Worm (Caenorhabditis elegans) whole organism, late embryonic: Measurements from ENCODE around the gene atg-9.

ENCODE experiments used
- ama-1 ChIP-seq: fragments of 150-350 bp; optimal IDR thresholded peaks from 2 replicates; lab custom pipeline; 2014
- ceh-31 ChIP-seq: sonication (generic microtip); optimal IDR thresholded peaks from 2 replicates; lab custom pipeline; 2016; ENCODE audit warnings: missing genetic modification characterization, missing compliant biosample characterization
- ceh-34 ChIP-seq: sonication (generic microtip); optimal IDR thresholded peaks from 2 replicates; lab custom pipeline; 2016; ENCODE audit warnings: mild to moderate bottlenecking, missing genetic modification characterization, missing compliant biosample characterization
- ceh-45 ChIP-seq: fragments of 200-800 bp; sonication (Bioruptor generic); IDR thresholded peaks from 2 replicates; pipeline ENCODE4 v1.3.6; 2022; ENCODE audit warnings: missing genetic modification reagents, missing genetic modification characterization, missing compliant biosample characterization
- ceh-9 ChIP-seq: sonication (generic microtip); optimal IDR thresholded peaks from 2 replicates; lab custom pipeline; 2016; ENCODE audit warnings: mild to moderate bottlenecking, missing genetic modification characterization, inconsistent platforms, missing compliant biosample characterization
- dve-1 ChIP-seq: sonication (generic microtip); optimal IDR thresholded peaks from 2 replicates; lab custom pipeline; 2017; ENCODE audit warnings: antibody characterized with exemption, mild to moderate bottlenecking, missing genetic modification characterization, missing compliant biosample characterization
- fkh-10 ChIP-seq: fragments of 150-350 bp; optimal IDR thresholded peaks from 2 replicates; lab custom pipeline; 2014; ENCODE audit warnings: missing biosample characterization, missing genetic modification reagents, missing genetic modification characterization
- hlh-30 ChIP-seq: sonication (generic microtip); optimal IDR thresholded peaks from 2 replicates; lab custom pipeline; 2017; ENCODE audit warnings: antibody characterized with exemption, missing genetic modification characterization, missing compliant biosample characterization; ENCODE audit not compliant: insufficient read depth
- lin-11 ChIP-seq: fragments of 200-800 bp; sonication (Bioruptor generic); optimal IDR thresholded peaks from 2 replicates; lab custom pipeline; 2018; ENCODE audit warnings: mild to moderate bottlenecking, missing genetic modification characterization, missing compliant biosample characterization
- nhr-11 ChIP-seq: fragments of 150-350 bp; optimal IDR thresholded peaks from 2 replicates; lab custom pipeline; 2014; ENCODE audit warnings: missing biosample characterization, missing genetic modification characterization
- npax-4 ChIP-seq: sonication (generic microtip); optimal IDR thresholded peaks from 2 replicates; lab custom pipeline; 2016; ENCODE audit warnings: missing genetic modification characterization, missing compliant biosample characterization
- pag-3 ChIP-seq: sonication (generic microtip); optimal IDR thresholded peaks from 2 replicates; lab custom pipeline; 2016; ENCODE audit warnings: missing compliant biosample characterization, missing genetic modification characterization, borderline replicate concordance
- rnt-1 ChIP-seq: sonication (generic microtip); optimal IDR thresholded peaks from 2 replicates; lab custom pipeline; 2016; ENCODE audit warnings: missing genetic modification characterization, missing compliant biosample characterization

- TF ChIP-seq nhr-11, result no peak
- TF ChIP-seq npax-4 (tag; lab: Kevin White, UChicago), result no peak
- no peak for TF ChIP-seq ceh-9 (tag; lab: Kevin White, UChicago)
- no peak for TF ChIP-seq lin-11
- TF ChIP-seq fkh-10, result no peak
- TF ChIP-seq rnt-1 (tag; lab: Kevin White, UChicago), result no peak
- no peak for TF ChIP-seq ceh-34 (tag; lab: Kevin White, UChicago)
- no peak for TF ChIP-seq ama-1 (lab: Kevin White, UChicago)
- no peak for TF ChIP-seq pag-3 (tag; lab: Kevin White, UChicago)
- no peak for TF ChIP-seq hlh-30 (tag; lab: Kevin White, UChicago)
- TF ChIP-seq ceh-45 (GFP tag; lab: Robert Waterston, UW), result no peak
- no peak for TF ChIP-seq dve-1 (tag; lab: Kevin White, UChicago)
- no peak for TF ChIP-seq ceh-31
Observed at ce11 chrV:396309-396708, 47.1 kb downstream of the atg-9 start, which contains the start of gene nhr-253.
